Fruit fly (Drosophila melanogaster): ENCODE data around the gene ds.

Gene ds

dm6 chr2L:647592-647991 lies 67.2 kb downstream of the ds start:
- TF ChIP-seq Myc (optimal IDR thresholded peaks at IDR 0.05), result no peak
- TF ChIP-seq h (optimal IDR thresholded peaks at IDR 0.05), result no peak
- no peak for TF ChIP-seq insv (optimal IDR thresholded peaks at IDR 0.05)

dm6 chr2L:646523-646922 lies 68.3 kb downstream of the ds start:
- no peak for TF ChIP-seq Myc (optimal IDR thresholded peaks at IDR 0.05)

dm6 chr2L:636507-636906 lies 78.3 kb downstream of the ds start:
- TF ChIP-seq Myc (optimal IDR thresholded peaks at IDR 0.05) (no peak), h (optimal IDR thresholded peaks at IDR 0.05) (no peak), Sin3A (optimal IDR thresholded peaks at IDR 0.05) (no peak), ttk (optimal IDR thresholded peaks at IDR 0.05) (no peak), insv (optimal IDR thresholded peaks at IDR 0.05) (no peak), psq (optimal IDR thresholded peaks at IDR 0.05) (no peak)

dm6 chr2L:634208-634614 lies 80.6 kb downstream of the ds start:
- TF ChIP-seq Sin3A (optimal IDR thresholded peaks at IDR 0.05), result no peak
- TF ChIP-seq psq (optimal IDR thresholded peaks at IDR 0.05), result no peak
- TF ChIP-seq Myc (optimal IDR thresholded peaks at IDR 0.05), result no peak
- TF ChIP-seq ttk (optimal IDR thresholded peaks at IDR 0.05), result no peak
- no peak for TF ChIP-seq h (optimal IDR thresholded peaks at IDR 0.05)
- TF ChIP-seq insv (optimal IDR thresholded peaks at IDR 0.05), result no peak

dm6 chr2L:633192-633591 lies 81.6 kb downstream of the ds start:
- no peak for TF ChIP-seq Myc (optimal IDR thresholded peaks at IDR 0.05)
- no peak for TF ChIP-seq psq (optimal IDR thresholded peaks at IDR 0.05)
- no peak for TF ChIP-seq insv (optimal IDR thresholded peaks at IDR 0.05)
- no peak for TF ChIP-seq h (optimal IDR thresholded peaks at IDR 0.05)
- TF ChIP-seq Sin3A (optimal IDR thresholded peaks at IDR 0.05), result no peak
- TF ChIP-seq ttk (optimal IDR thresholded peaks at IDR 0.05), result no peak

dm6 chr2L:630177-630576 lies 84.6 kb downstream of the ds start:
- TF ChIP-seq Sin3A (optimal IDR thresholded peaks at IDR 0.05) (no peak), Myc (optimal IDR thresholded peaks at IDR 0.05) (no peak), insv (optimal IDR thresholded peaks at IDR 0.05) (no peak), h (optimal IDR thresholded peaks at IDR 0.05) (no peak), psq (optimal IDR thresholded peaks at IDR 0.05) (no peak), ttk (optimal IDR thresholded peaks at IDR 0.05) (no peak)

- no peak for TF ChIP-seq Myc (optimal IDR thresholded peaks at IDR 0.05)
- TF ChIP-seq insv (optimal IDR thresholded peaks at IDR 0.05), result no peak
- no peak for TF ChIP-seq h (optimal IDR thresholded peaks at IDR 0.05)
- no peak for TF ChIP-seq Sin3A (optimal IDR thresholded peaks at IDR 0.05)
- TF ChIP-seq psq (optimal IDR thresholded peaks at IDR 0.05), result no peak
- TF ChIP-seq ttk (optimal IDR thresholded peaks at IDR 0.05), result no peak
Observed at dm6 chr2L:625352-625751, 89.4 kb downstream of the ds start, which contains the start of gene CG2839. Gene CG2839, plus strand, starts transcription at chr2L:625652.

dm6 chr2L:624317-624716 lies 90.5 kb downstream of the ds start, which contains the start of gene lectin-21Ca:
Gene lectin-21Ca, plus strand, starts transcription at chr2L:624617.
- TF ChIP-seq Sin3A (optimal IDR thresholded peaks at IDR 0.05) (no peak), insv (optimal IDR thresholded peaks at IDR 0.05) (no peak), psq (optimal IDR thresholded peaks at IDR 0.05) (no peak), Myc (optimal IDR thresholded peaks at IDR 0.05) (no peak), ttk (optimal IDR thresholded peaks at IDR 0.05) (no peak), h (optimal IDR thresholded peaks at IDR 0.05) (no peak)

dm6 chr2L:623210-623873 lies 91.4 kb downstream of the ds start:
- TF ChIP-seq insv (optimal IDR thresholded peaks at IDR 0.05) (no peak), Sin3A (optimal IDR thresholded peaks at IDR 0.05) (no peak), psq (optimal IDR thresholded peaks at IDR 0.05) (no peak), Myc (optimal IDR thresholded peaks at IDR 0.05) (no peak), h (optimal IDR thresholded peaks at IDR 0.05) (no peak), ttk (optimal IDR thresholded peaks at IDR 0.05) (no peak)

dm6 chr2L:621101-621500 lies 93.7 kb downstream of the ds start, which contains the start of gene lectin-21Cb:
Gene lectin-21Cb, minus strand, starts transcription at chr2L:621201.
- TF ChIP-seq insv (optimal IDR thresholded peaks at IDR 0.05) (no peak), Myc (optimal IDR thresholded peaks at IDR 0.05) (no peak), Sin3A (optimal IDR thresholded peaks at IDR 0.05) (no peak), ttk (optimal IDR thresholded peaks at IDR 0.05) (no peak), h (optimal IDR thresholded peaks at IDR 0.05) (no peak), psq (optimal IDR thresholded peaks at IDR 0.05) (no peak)

dm6 chr2L:619739-620138 lies 95.0 kb downstream of the ds start:
- TF ChIP-seq psq (optimal IDR thresholded peaks at IDR 0.05) (no peak), ttk (optimal IDR thresholded peaks at IDR 0.05) (no peak), h (optimal IDR thresholded peaks at IDR 0.05) (no peak), Sin3A (optimal IDR thresholded peaks at IDR 0.05) (no peak), Myc (optimal IDR thresholded peaks at IDR 0.05) (no peak), insv (optimal IDR thresholded peaks at IDR 0.05) (no peak)

- TF ChIP-seq Myc (optimal IDR thresholded peaks at IDR 0.05) (no peak), insv (optimal IDR thresholded peaks at IDR 0.05) (no peak), h (optimal IDR thresholded peaks at IDR 0.05) (no peak), ttk (optimal IDR thresholded peaks at IDR 0.05) (no peak), Sin3A (optimal IDR thresholded peaks at IDR 0.05) (no peak), psq (optimal IDR thresholded peaks at IDR 0.05) (no peak)
Observed at dm6 chr2L:615023-615422, 99.8 kb downstream of the ds start.

dm6 chr2L:612778-613177 lies 102.0 kb downstream of the ds start:
- TF ChIP-seq ttk (optimal IDR thresholded peaks at IDR 0.05), result no peak
- no peak for TF ChIP-seq Myc (optimal IDR thresholded peaks at IDR 0.05)
- no peak for TF ChIP-seq insv (optimal IDR thresholded peaks at IDR 0.05)
- no peak for TF ChIP-seq h (optimal IDR thresholded peaks at IDR 0.05)
- no peak for TF ChIP-seq psq (optimal IDR thresholded peaks at IDR 0.05)
- TF ChIP-seq Sin3A (optimal IDR thresholded peaks at IDR 0.05), result no peak

Data from Kc167 (cell line).